Worm (Caenorhabditis elegans) whole organism, L4 larva: ENCODE results near the gene rbm-42.

Experiments
- F10B5.3 ChIP-seq: sonication (generic microtip); optimal IDR thresholded peaks from 2 replicates; lab custom pipeline; 2016; ENCODE audit warnings: mild to moderate bottlenecking, missing genetic modification characterization, missing compliant biosample characterization
- F37D6.2 ChIP-seq: sonication (generic microtip); optimal IDR thresholded peaks from 2 replicates; lab custom pipeline; 2016; ENCODE audit warnings: mild to moderate bottlenecking, missing genetic modification characterization, missing compliant biosample characterization
- F49E8.2 ChIP-seq: sonication (generic microtip); optimal IDR thresholded peaks from 2 replicates; lab custom pipeline; 2016; ENCODE audit warnings: missing compliant biosample characterization, mild to moderate bottlenecking, missing genetic modification characterization, borderline replicate concordance
- R02D3.7 ChIP-seq: fragments of 150-350 bp; sonication (generic microtip); optimal IDR thresholded peaks from 3 replicates; lab custom pipeline; 2014; ENCODE audit warnings: missing biosample characterization, missing genetic modification characterization
- Y105C5A.15 ChIP-seq: fragments of 200-800 bp; sonication (Bioruptor generic); IDR thresholded peaks from 2 replicates; pipeline ENCODE4 v1.3.6; 2022; ENCODE audit warnings: missing genetic modification characterization, missing compliant biosample characterization
- aha-1 ChIP-seq: fragments of 150-350 bp; peaks from one replicate; lab custom pipeline; 2014; ENCODE audit warnings: missing biosample characterization, missing genetic modification characterization
- attf-4 ChIP-seq: sonication (generic microtip); optimal IDR thresholded peaks from 3 replicates; lab custom pipeline; 2017; ENCODE audit warnings: missing biosample characterization, missing genetic modification characterization
- ceh-20 ChIP-seq: fragments of 200-800 bp; sonication (Bioruptor generic); IDR thresholded peaks from 2 replicates; pipeline ENCODE4 v1.3.6; 2022; ENCODE audit warnings: missing genetic modification reagents, missing genetic modification characterization, missing compliant biosample characterization
- ceh-44 ChIP-seq: fragments of 200-800 bp; sonication (Bioruptor generic); IDR thresholded peaks from 2 replicates; pipeline ENCODE4 v1.3.6; 2022; ENCODE audit warnings: missing genetic modification reagents, missing genetic modification characterization, missing compliant biosample characterization
- daf-12 ChIP-seq: fragments of 150-350 bp; optimal IDR thresholded peaks from 2 replicates; lab custom pipeline; 2014; ENCODE audit warnings: missing biosample characterization, missing genetic modification reagents, missing genetic modification characterization
- daf-16 ChIP-seq, 3 experiments: sonication (generic microtip); optimal IDR thresholded peaks; 2 replicates each; lab custom pipeline; 2016 to 2017; ENCODE audit warnings: missing genetic modification characterization in 3 of 3, missing genetic modification reagents in 3 of 3, mild to moderate bottlenecking in 2 of 3, missing compliant biosample characterization in 2 of 3, missing biosample characterization in 1 of 3, moderate library complexity in 1 of 3
- dmd-6 ChIP-seq: fragments of 200-800 bp; sonication (Bioruptor generic); IDR thresholded peaks from 2 replicates; pipeline ENCODE4 v1.3.6; 2022; ENCODE audit warnings: missing genetic modification reagents, missing genetic modification characterization, missing compliant biosample characterization
- dmd-9 ChIP-seq: fragments of 200-800 bp; sonication (Bioruptor generic); IDR thresholded peaks from 2 replicates; pipeline ENCODE4 v1.3.6; 2022; ENCODE audit warnings: missing genetic modification reagents, missing genetic modification characterization, missing compliant biosample characterization
- dve-1 ChIP-seq: sonication (generic microtip); optimal IDR thresholded peaks from 2 replicates; lab custom pipeline; 2017; ENCODE audit warnings: antibody characterized with exemption, mild to moderate bottlenecking, missing genetic modification characterization, missing compliant biosample characterization; ENCODE audit not compliant: insufficient read depth
- hlh-11 ChIP-seq: fragments of 200-800 bp; sonication (Bioruptor generic); optimal IDR thresholded peaks from 2 replicates; lab custom pipeline; 2018; ENCODE audit warnings: mild to moderate bottlenecking, missing genetic modification characterization, missing compliant biosample characterization
- lin-1 ChIP-seq: fragments of 200-800 bp; sonication (Bioruptor generic); IDR thresholded peaks from 2 replicates; pipeline ENCODE4 v1.3.6; 2022; ENCODE audit warnings: missing genetic modification reagents, missing genetic modification characterization, missing compliant biosample characterization
- lsy-2 ChIP-seq, 2 experiments: fragments of 150-350 bp in 1 of 2; sonication (generic microtip) in 1 of 2; optimal IDR thresholded peaks; 2 replicates each; lab custom pipeline; 2014 to 2017; ENCODE audit warnings: missing biosample characterization in 2 of 2, missing genetic modification characterization in 2 of 2
- madf-5 ChIP-seq, 2 experiments: fragments of 200-800 bp; sonication (Bioruptor generic); IDR thresholded peaks; 2 replicates each; pipeline ENCODE4 v1.3.6; 2022; ENCODE audit warnings: missing compliant biosample characterization in 2 of 2, missing genetic modification characterization in 2 of 2
- mdl-1 ChIP-seq, 2 experiments: fragments of 150-350 bp in 1 of 2; sonication (generic microtip) in 1 of 2; optimal IDR thresholded peaks; 2 replicates each; lab custom pipeline; 2014 to 2017; ENCODE audit warnings: missing biosample characterization in 2 of 2, missing genetic modification characterization in 2 of 2
- mdt-29 ChIP-seq: fragments of 200-800 bp; sonication (Bioruptor generic); IDR thresholded peaks from 2 replicates; pipeline ENCODE4 v1.3.6; 2022; ENCODE audit warnings: missing genetic modification reagents, missing genetic modification characterization, missing compliant biosample characterization
- mep-1 ChIP-seq: fragments of 150-350 bp; sonication (generic microtip); optimal IDR thresholded peaks from 3 replicates; lab custom pipeline; 2014; ENCODE audit warnings: missing biosample characterization, missing genetic modification characterization
- mxl-3 ChIP-seq: fragments of 200-800 bp; sonication (Bioruptor generic); optimal IDR thresholded peaks from 2 replicates; lab custom pipeline; 2018; ENCODE audit warnings: mild to moderate bottlenecking, missing genetic modification characterization, missing compliant biosample characterization
- nhr-28 ChIP-seq: fragments of 150-350 bp; optimal IDR thresholded peaks from 2 replicates; lab custom pipeline; 2014; ENCODE audit warnings: missing biosample characterization, missing genetic modification characterization
- nhr-42 ChIP-seq: fragments of 200-800 bp; sonication (Bioruptor generic); IDR thresholded peaks from 2 replicates; pipeline ENCODE4 v1.3.6; 2022; ENCODE audit warnings: missing genetic modification characterization, missing compliant biosample characterization
- nhr-48 ChIP-seq: sonication (generic microtip); optimal IDR thresholded peaks from 2 replicates; lab custom pipeline; 2016; ENCODE audit warnings: mild to moderate bottlenecking, missing genetic modification characterization, missing compliant biosample characterization
- php-3 ChIP-seq: fragments of 200-800 bp; sonication (Bioruptor generic); IDR thresholded peaks from 2 replicates; pipeline ENCODE4 v1.3.6; 2022; ENCODE audit warnings: missing genetic modification reagents, missing genetic modification characterization, missing compliant biosample characterization
- pqm-1 ChIP-seq: sonication (generic microtip); optimal IDR thresholded peaks from 2 replicates; lab custom pipeline; 2017; ENCODE audit warnings: missing biosample characterization, missing genetic modification characterization
- sdz-12 ChIP-seq: fragments of 200-800 bp; sonication (Bioruptor generic); optimal IDR thresholded peaks from 2 replicates; lab custom pipeline; 2018; ENCODE audit warnings: mild to moderate bottlenecking, missing genetic modification characterization, missing compliant biosample characterization
- skn-1 ChIP-seq: fragments of 150-350 bp; optimal IDR thresholded peaks from 2 replicates; lab custom pipeline; 2014; ENCODE audit warnings: missing biosample characterization, missing genetic modification characterization
- snpc-1.2 ChIP-seq: fragments of 200-800 bp; sonication (Bioruptor generic); IDR thresholded peaks from 2 replicates; pipeline ENCODE4 v1.3.6; 2022; ENCODE audit warnings: missing genetic modification reagents, missing genetic modification characterization, missing compliant biosample characterization
- tra-1 ChIP-seq: fragments of 200-800 bp; sonication (Bioruptor generic); IDR thresholded peaks from 2 replicates; pipeline ENCODE4 v1.3.6; 2022; ENCODE audit warnings: missing genetic modification reagents, missing genetic modification characterization, missing compliant biosample characterization
- unc-62 ChIP-seq, 3 experiments: fragments of 150-350 bp in 1 of 3; sonication (generic microtip); optimal IDR thresholded peaks in 2 of 3; peaks in 1 of 3; 1 replicate in 1 of 3; 2 replicates in 2 of 3; lab custom pipeline; 2014 to 2017; ENCODE audit warnings: missing biosample characterization in 3 of 3, missing genetic modification characterization in 3 of 3, missing genetic modification reagents in 3 of 3, missing genotype in 1 of 3
- vab-7 ChIP-seq: fragments of 200-800 bp; sonication (Bioruptor generic); IDR thresholded peaks from 2 replicates; pipeline ENCODE4 v1.3.6; 2022; ENCODE audit warnings: missing genetic modification reagents, missing genetic modification characterization, missing compliant biosample characterization
- zip-11 ChIP-seq: fragments of 200-800 bp; sonication (Bioruptor generic); IDR thresholded peaks from 2 replicates; pipeline ENCODE4 v1.3.6; 2022; ENCODE audit warnings: missing genetic modification characterization, missing compliant biosample characterization

rbm-42 gene

DNA sequence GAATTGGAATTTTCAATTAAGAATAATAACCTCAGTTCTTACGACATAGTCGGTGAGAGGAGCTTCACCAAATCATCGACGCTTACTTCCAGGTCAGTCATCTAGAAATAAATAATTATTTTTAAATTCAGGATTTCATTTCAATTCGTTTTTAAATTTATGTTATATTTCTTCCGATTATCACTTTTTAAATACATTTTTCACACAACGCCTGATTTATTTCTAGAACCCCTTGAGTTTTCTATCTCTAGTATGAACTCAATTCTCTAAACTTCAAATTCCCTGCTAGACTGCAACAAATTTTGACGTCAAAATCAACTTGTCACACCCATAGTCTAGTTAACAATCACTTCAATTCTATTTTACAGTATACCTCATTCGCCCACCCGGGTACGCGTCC lies 3.6 kb downstream of the rbm-42 start, which contains the start of gene Y54H5A.2:
Gene Y54H5A.2 (minus strand): TSS at position 101 of the 400 bp plus-strand sequence.
- TF ChIP-seq unc-62 (GFP tag; optimal IDR thresholded peaks at IDR 0.05 in 1 of 2; lab: Kevin White, UChicago) (peak in 1 of 2 experiments; percentile 9), unc-62 (tag; optimal IDR thresholded peaks at IDR 0.05; lab: Kevin White, UChicago) (no peak), attf-4 (tag; lab: Kevin White, UChicago) (no peak)

DNA sequence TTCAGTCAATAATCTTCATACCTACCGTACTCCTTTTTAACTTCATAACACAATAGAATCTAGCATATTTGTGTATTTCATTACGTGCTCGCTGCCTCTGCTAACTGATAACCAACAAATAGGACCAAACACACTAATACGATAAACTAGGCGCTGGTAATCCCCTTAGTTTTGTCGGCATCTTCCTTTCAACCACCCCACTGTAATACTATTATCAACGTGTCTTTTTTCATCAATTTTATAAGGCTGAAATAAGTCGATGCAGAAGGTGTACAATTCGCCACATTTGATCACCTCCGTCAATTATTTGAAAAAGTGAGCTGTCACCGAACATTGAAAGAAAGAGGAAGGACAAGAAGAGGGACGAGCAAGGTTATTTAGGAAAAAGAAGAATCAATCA lies 5.6 kb downstream of the rbm-42 start:
- no peak for TF ChIP-seq ceh-20
- TF ChIP-seq daf-12 (tag; lab: Kevin White, UChicago) = no peak
- no peak for TF ChIP-seq F10B5.3 (tag; lab: Kevin White, UChicago)
- no peak for TF ChIP-seq mdl-1 (tag; optimal IDR thresholded peaks at IDR 0.05; lab: Kevin White, UChicago)
- TF ChIP-seq F49E8.2 (tag; lab: Kevin White, UChicago) = no peak
- TF ChIP-seq daf-16 (GFP tag; optimal IDR thresholded peaks at IDR 0.05; lab: Kevin White, UChicago) = no peak
- TF ChIP-seq daf-16 (tag; optimal IDR thresholded peaks at IDR 0.05; lab: Kevin White, UChicago) = peak; percentile 43
- TF ChIP-seq vab-7 (GFP tag; lab: Robert Waterston, UW) = no peak
- no peak for TF ChIP-seq nhr-48 (tag; lab: Kevin White, UChicago)
- TF ChIP-seq unc-62 (GFP tag; optimal IDR thresholded peaks at IDR 0.05 in 1 of 2; lab: Kevin White, UChicago) = peak in 1 of 2 experiments; percentile 83
- no peak for TF ChIP-seq unc-62 (tag; optimal IDR thresholded peaks at IDR 0.05; lab: Kevin White, UChicago)
- TF ChIP-seq dmd-9 (GFP tag; lab: Robert Waterston, UW) = no peak
- TF ChIP-seq nhr-28 (tag; lab: Kevin White, UChicago) = no peak
- TF ChIP-seq pqm-1 (tag; lab: Kevin White, UChicago) = peak; percentile 35

DNA sequence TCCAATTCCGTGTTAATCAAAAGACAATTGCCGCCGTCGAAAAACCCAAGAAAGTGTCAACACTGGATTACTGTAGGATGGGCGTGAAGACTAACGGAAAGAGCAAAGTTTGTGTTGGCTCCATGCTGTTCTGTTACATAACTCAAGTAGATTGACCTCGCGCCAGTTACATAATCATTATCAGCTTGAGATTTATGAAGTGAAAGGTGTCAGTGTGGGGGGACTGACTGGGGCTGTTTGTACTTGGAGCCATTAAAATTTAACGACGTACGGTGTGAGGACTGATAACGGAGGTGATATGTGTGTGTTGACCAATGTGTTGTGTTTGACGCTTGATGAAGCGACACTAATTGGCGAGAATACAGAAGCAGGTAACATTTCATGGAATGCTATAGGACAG lies 6.3 kb downstream of the rbm-42 start:
- no peak for TF ChIP-seq aha-1 (tag; lab: Kevin White, UChicago)
- TF ChIP-seq ceh-20 = peak; percentile 84
- no peak for TF ChIP-seq lsy-2 (tag; optimal IDR thresholded peaks at IDR 0.05; lab: Kevin White, UChicago)
- peak; percentile 65 for TF ChIP-seq dmd-6 (GFP tag; lab: Robert Waterston, UW)
- peak; percentile 33 for TF ChIP-seq mxl-3
- TF ChIP-seq mdt-29 = no peak
- TF ChIP-seq mdl-1 (tag; optimal IDR thresholded peaks at IDR 0.05; lab: Kevin White, UChicago) = no peak
- TF ChIP-seq mep-1 (tag; lab: Kevin White, UChicago) = no peak
- TF ChIP-seq dve-1 (tag; lab: Kevin White, UChicago) = peak; percentile 71
- TF ChIP-seq sdz-12 (GFP tag; lab: Kevin White, UChicago) = no peak
- TF ChIP-seq php-3 (GFP tag; lab: Robert Waterston, UW) = peak; percentile 98
- no peak for TF ChIP-seq Y105C5A.15 (GFP tag; lab: Robert Waterston, UW)
- TF ChIP-seq F37D6.2 (tag; lab: Kevin White, UChicago) = no peak
- no peak for TF ChIP-seq daf-16 (GFP tag; optimal IDR thresholded peaks at IDR 0.05; lab: Kevin White, UChicago)
- TF ChIP-seq daf-16 (tag; optimal IDR thresholded peaks at IDR 0.05; lab: Kevin White, UChicago) = peak; percentile 86
- 0 out of 2 replicates have a peak, but pooled peaks have one; percentile 22 for TF ChIP-seq lin-1 (GFP tag; lab: Robert Waterston, UW)
- peak in 1 of 2 experiments; percentile 70 for TF ChIP-seq unc-62 (GFP tag; optimal IDR thresholded peaks at IDR 0.05 in 1 of 2; lab: Kevin White, UChicago)
- TF ChIP-seq unc-62 (tag; optimal IDR thresholded peaks at IDR 0.05; lab: Kevin White, UChicago) = no peak
- peak; percentile 65 for TF ChIP-seq hlh-11 (tag; lab: Kevin White, UChicago)
- no peak for TF ChIP-seq madf-5 (GFP tag; IDR thresholded peaks at IDR 0.05; lab: Robert Waterston, UW)
- peak; percentile 39 for TF ChIP-seq pqm-1 (tag; lab: Kevin White, UChicago)
- TF ChIP-seq tra-1 (GFP tag; lab: Robert Waterston, UW) = peak; percentile 78
- TF ChIP-seq ceh-44 = no peak
- TF ChIP-seq zip-11 (GFP tag; lab: Robert Waterston, UW) = no peak
- no peak for TF ChIP-seq R02D3.7 (tag; lab: Kevin White, UChicago)
- TF ChIP-seq nhr-42 (GFP tag; lab: Robert Waterston, UW) = no peak
- TF ChIP-seq skn-1 (tag; lab: Kevin White, UChicago) = no peak
- peak; percentile 48 for TF ChIP-seq nhr-28 (tag; lab: Kevin White, UChicago)
- no peak for TF ChIP-seq snpc-1.2 (GFP tag; lab: Robert Waterston, UW)
